Worm (Caenorhabditis elegans): Measurements from ENCODE around the gene T04F8.8.

The T04F8.8 gene

ce11 chrX:11627013-11627412 lies 20.3 kb upstream of the T04F8.8 start, which contains the start of gene twk-44:
Gene twk-44 (minus strand): TSS chrX:11627113.
- no peak for TF ChIP-seq dao-5 (tag; optimal IDR thresholded peaks at IDR 0.05)
- TF ChIP-seq him-1 (tag; optimal IDR thresholded peaks at IDR 0.05) = no peak
- TF ChIP-seq W03F9.2 (tag; optimal IDR thresholded peaks at IDR 0.05) = no peak

- TF ChIP-seq dao-5 (tag; optimal IDR thresholded peaks at IDR 0.05) = no peak
- no peak for TF ChIP-seq him-1 (tag; optimal IDR thresholded peaks at IDR 0.05)
- TF ChIP-seq W03F9.2 (tag; optimal IDR thresholded peaks at IDR 0.05) = no peak
These were observed 18.7 kb upstream of the T04F8.8 start, which contains the start of gene spp-30 for ce11 chrX:11628580-11628979. Gene spp-30 (minus strand): TSS chrX:11628680.

DNA sequence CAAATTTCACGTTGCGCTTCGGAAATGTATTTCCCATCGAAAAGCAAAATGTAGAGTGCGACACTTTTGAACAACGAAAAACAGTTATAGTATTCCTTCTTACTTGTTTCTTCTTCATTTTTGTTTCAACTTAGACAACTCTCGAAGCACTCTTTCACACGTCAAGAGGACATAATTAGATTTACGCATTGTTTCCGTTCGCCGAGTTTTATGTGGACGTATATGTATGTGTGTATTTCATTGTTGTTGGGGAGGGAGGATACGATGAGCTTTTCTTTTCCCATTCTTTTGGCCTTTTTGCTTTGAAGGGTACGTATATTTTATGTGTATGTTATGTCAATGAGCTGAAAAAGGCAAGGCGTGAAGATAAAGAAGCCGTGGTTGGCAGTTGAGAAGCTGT lies 16.8 kb upstream of the T04F8.8 start:
- no peak for TF ChIP-seq W03F9.2 (tag; optimal IDR thresholded peaks at IDR 0.05)

DNA sequence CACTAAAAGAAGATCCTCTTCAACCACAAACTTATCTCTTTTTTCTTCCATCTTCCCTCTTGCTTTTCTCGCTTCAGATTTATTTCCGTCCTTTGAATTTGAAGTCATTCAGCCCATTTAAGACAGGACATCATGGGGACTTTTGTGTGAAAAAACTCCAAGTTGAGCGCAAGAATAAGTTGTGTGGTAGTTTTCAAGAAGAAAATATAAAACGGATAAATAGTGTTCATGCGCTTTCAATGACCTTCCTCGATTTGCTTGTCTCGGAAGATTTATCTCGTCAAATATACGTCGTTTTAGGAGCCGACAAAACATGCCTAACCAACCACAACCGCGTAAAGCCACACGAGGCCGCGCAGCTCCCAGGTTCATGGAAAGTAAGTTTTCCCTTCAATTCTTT lies 15.2 kb upstream of the T04F8.8 start, which contains the start of gene sto-6:
Gene sto-6, plus strand, starts transcription at position 301 of the 400 bp plus-strand sequence.
- no peak for TF ChIP-seq him-1 (tag; optimal IDR thresholded peaks at IDR 0.05)
- TF ChIP-seq W03F9.2 (tag; optimal IDR thresholded peaks at IDR 0.05) = no peak
- TF ChIP-seq dao-5 (tag; optimal IDR thresholded peaks at IDR 0.05) = no peak

ce11 chrX:11633278-11633677 lies 14.0 kb upstream of the T04F8.8 start:
- TF ChIP-seq him-1 (tag; optimal IDR thresholded peaks at IDR 0.05) (no peak), dao-5 (tag; optimal IDR thresholded peaks at IDR 0.05) (no peak), W03F9.2 (tag; optimal IDR thresholded peaks at IDR 0.05) (no peak)

ce11 chrX:11637721-11638120 lies 9.5 kb upstream of the T04F8.8 start:
- TF ChIP-seq dao-5 (tag; optimal IDR thresholded peaks at IDR 0.05) = no peak
- TF ChIP-seq him-1 (tag; optimal IDR thresholded peaks at IDR 0.05) = no peak
- TF ChIP-seq W03F9.2 (tag; optimal IDR thresholded peaks at IDR 0.05) = no peak

ce11 chrX:11638987-11639386 lies 8.3 kb upstream of the T04F8.8 start:
- TF ChIP-seq dao-5 (tag; optimal IDR thresholded peaks at IDR 0.05) (no peak), him-1 (tag; optimal IDR thresholded peaks at IDR 0.05) (no peak), W03F9.2 (tag; optimal IDR thresholded peaks at IDR 0.05) (no peak)

- TF ChIP-seq W03F9.2 (tag; optimal IDR thresholded peaks at IDR 0.05) (no peak), him-1 (tag; optimal IDR thresholded peaks at IDR 0.05) (no peak), dao-5 (tag; optimal IDR thresholded peaks at IDR 0.05) (no peak)
These were observed 6.7 kb upstream of the T04F8.8 start for ce11 chrX:11640463-11640995.

ce11 chrX:11641562-11641961 lies 5.7 kb upstream of the T04F8.8 start:
- no peak for TF ChIP-seq W03F9.2 (tag; optimal IDR thresholded peaks at IDR 0.05)
- no peak for TF ChIP-seq him-1 (tag; optimal IDR thresholded peaks at IDR 0.05)
- TF ChIP-seq dao-5 (tag; optimal IDR thresholded peaks at IDR 0.05) = no peak

DNA sequence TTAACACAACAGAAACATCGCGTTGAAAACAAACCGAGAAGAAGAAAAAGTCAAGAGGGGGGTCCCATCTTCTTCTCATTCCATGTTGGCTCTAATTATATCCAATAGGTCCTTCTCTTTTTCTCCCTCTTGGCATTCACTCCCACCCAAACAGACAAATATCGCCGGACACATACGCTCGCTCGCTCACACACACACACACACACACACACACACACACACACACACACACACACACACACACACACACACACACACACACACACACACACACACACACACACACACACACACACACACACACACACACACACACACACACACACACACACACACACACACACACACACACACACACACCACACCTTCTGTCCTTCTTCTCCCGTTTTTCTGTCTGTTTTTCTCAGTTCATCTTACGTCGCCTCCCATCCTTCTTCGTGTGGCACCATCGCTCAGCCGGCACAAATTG lies 3.5 kb upstream of the T04F8.8 start, which contains the start of gene sto-4:
Gene sto-4, plus strand, starts transcription at position 360 of the 469 bp plus-strand sequence.
- TF ChIP-seq him-1 (tag; optimal IDR thresholded peaks at IDR 0.05) = peak; percentile 81

DNA sequence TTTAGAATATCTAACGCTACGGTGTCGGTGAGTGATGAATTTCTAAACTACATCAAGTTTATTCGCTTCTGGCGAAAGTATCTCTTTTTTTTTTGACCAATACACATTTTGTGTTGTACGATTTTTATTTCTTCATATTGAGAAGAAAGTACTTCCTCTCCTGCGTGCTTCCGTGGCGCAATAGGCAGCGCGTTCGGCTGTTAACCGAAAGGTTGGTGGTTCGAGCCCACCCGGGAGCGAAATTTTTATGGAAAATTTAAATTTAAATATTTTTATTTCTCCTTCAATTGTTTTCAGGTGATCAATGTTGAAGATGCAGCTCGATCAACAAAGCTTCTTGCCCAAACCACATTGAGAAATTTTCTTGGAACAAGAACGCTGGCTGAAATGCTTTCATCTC lies 1.7 kb upstream of the T04F8.8 start:
- TF ChIP-seq him-1 (tag; optimal IDR thresholded peaks at IDR 0.05) = no peak
- TF ChIP-seq W03F9.2 (tag; optimal IDR thresholded peaks at IDR 0.05) = no peak
- TF ChIP-seq dao-5 (tag; optimal IDR thresholded peaks at IDR 0.05) = no peak

- TF ChIP-seq dao-5 (tag; optimal IDR thresholded peaks at IDR 0.05) = no peak
- TF ChIP-seq W03F9.2 (tag; optimal IDR thresholded peaks at IDR 0.05) = no peak
- TF ChIP-seq him-1 (tag; optimal IDR thresholded peaks at IDR 0.05) = no peak
These were observed 3.5 kb downstream of the T04F8.8 start, which contains the start of gene cutl-11 for ce11 chrX:11650751-11651150. Gene cutl-11 (minus strand): TSS chrX:11650851.

- TF ChIP-seq dao-5 (tag; optimal IDR thresholded peaks at IDR 0.05) = no peak
- no peak for TF ChIP-seq him-1 (tag; optimal IDR thresholded peaks at IDR 0.05)
- TF ChIP-seq W03F9.2 (tag; optimal IDR thresholded peaks at IDR 0.05) = peak; percentile 65
These were observed 9.3 kb downstream of the T04F8.8 start, which contains the start of gene T04F8.2 for ce11 chrX:11656519-11657006. Gene T04F8.2 (minus strand): TSS chrX:11656569.

- TF ChIP-seq dao-5 (tag; optimal IDR thresholded peaks at IDR 0.05) = no peak
- TF ChIP-seq him-1 (tag; optimal IDR thresholded peaks at IDR 0.05) = no peak
- TF ChIP-seq W03F9.2 (tag; optimal IDR thresholded peaks at IDR 0.05) = no peak
These were observed 11.1 kb downstream of the T04F8.8 start, which contains the start of gene T04F8.3 for ce11 chrX:11658331-11658730. Gene T04F8.3 (plus strand): TSS chrX:11658631.

DNA sequence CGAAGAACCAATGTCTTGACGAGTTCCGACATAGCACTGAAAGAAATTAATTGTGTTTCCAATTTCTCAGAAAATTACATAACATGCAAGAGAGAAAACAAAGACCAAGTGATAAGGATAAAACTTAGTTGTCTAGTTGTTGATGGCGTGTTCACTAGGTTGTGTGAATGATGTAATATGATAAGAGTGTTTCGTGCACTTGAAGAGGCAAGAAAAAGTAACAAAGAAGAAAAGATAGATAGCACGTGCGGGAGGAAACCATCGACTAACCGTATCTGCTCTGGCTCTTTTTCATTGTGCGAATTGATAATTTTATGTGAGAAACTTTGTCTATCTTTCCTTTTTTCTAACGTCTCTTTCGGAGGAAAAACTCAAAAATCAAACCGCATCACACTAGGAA lies 14.4 kb downstream of the T04F8.8 start, which contains the start of gene sfxn-1.5:
Gene sfxn-1.5, minus strand, starts transcription at position 36 of the 400 bp plus-strand sequence.
- TF ChIP-seq W03F9.2 (tag; optimal IDR thresholded peaks at IDR 0.05) (no peak), him-1 (tag; optimal IDR thresholded peaks at IDR 0.05) (no peak), dao-5 (tag; optimal IDR thresholded peaks at IDR 0.05) (no peak)
